Worm (Caenorhabditis elegans): ENCODE measurements around the gene glb-30.

ce11 chrIII:1702337-1702736 lies 33.9 kb upstream of the glb-30 start, which contains the start of gene spex-3:
- TF ChIP-seq W03F9.2 (tag; optimal IDR thresholded peaks at IDR 0.05) (no peak), him-1 (tag; optimal IDR thresholded peaks at IDR 0.05) (no peak), dao-5 (tag; optimal IDR thresholded peaks at IDR 0.05) (no peak)

Data from whole organism, L4/young adult.